Fruit fly (Drosophila melanogaster) whole organism, embryonic: ENCODE measurements around the gene PIG-T.

Experiments
- CG12299 ChIP-seq: fragments of 200-800 bp; sonication (Bioruptor generic); optimal IDR thresholded peaks from 2 replicates; lab custom pipeline; 2018; ENCODE audit warnings: missing biosample characterization, mild to moderate bottlenecking, missing genetic modification characterization
- CG3407 ChIP-seq: fragments of 200-800 bp; sonication (Bioruptor generic); optimal IDR thresholded peaks from 2 replicates; lab custom pipeline; 2018; ENCODE audit warnings: missing biosample characterization, mild to moderate bottlenecking, missing genetic modification characterization
- CG7839 ChIP-seq: fragments of 200-800 bp; sonication (Bioruptor generic); optimal IDR thresholded peaks from 3 replicates; lab custom pipeline; 2018; ENCODE audit warnings: missing biosample characterization, mild to moderate bottlenecking, missing genetic modification characterization, moderate library complexity
- CG8478 ChIP-seq: fragments of >200 bp; optimal IDR thresholded peaks from 2 replicates; lab custom pipeline; 2018
- CHES-1-like ChIP-seq: fragments of 200-800 bp; sonication (Bioruptor generic); optimal IDR thresholded peaks from 2 replicates; lab custom pipeline; 2016; ENCODE audit warnings: missing biosample characterization, missing genetic modification characterization
- D ChIP-seq, 2 experiments: fragments of 200-800 bp in 1 of 2; fragments of >200 bp in 1 of 2; sonication (Bioruptor generic) in 1 of 2; optimal IDR thresholded peaks; 2 replicates in 1 of 2; 3 replicates in 1 of 2; lab custom pipeline; 2017; ENCODE audit warnings: mild to moderate bottlenecking in 1 of 2, missing biosample characterization in 1 of 2, missing genetic modification characterization in 1 of 2, missing genetic modification reagents in 1 of 2
- Dbx ChIP-seq: fragments of 200-800 bp; sonication (Bioruptor generic); IDR thresholded peaks from 3 replicates; pipeline ENCODE4 v1.3.6; 2022; ENCODE audit warnings: missing biosample characterization, missing genetic modification characterization
- Dll ChIP-seq: fragments of 200-800 bp; sonication (Bioruptor generic); IDR thresholded peaks from 4 replicates; pipeline ENCODE4 v1.3.6; 2022; ENCODE audit warnings: missing biosample characterization, missing genetic modification characterization; ENCODE audit not compliant: partially characterized antibody
- Drgx ChIP-seq: fragments of 200-800 bp; sonication (Bioruptor generic); IDR thresholded peaks from 2 replicates; pipeline ENCODE4 v1.3.6; 2022; ENCODE audit warnings: missing biosample characterization, missing genetic modification characterization
- NfI ChIP-seq: fragments of 200-800 bp; sonication (Bioruptor generic); optimal IDR thresholded peaks from 3 replicates; lab custom pipeline; 2018; ENCODE audit warnings: missing biosample characterization, mild to moderate bottlenecking, missing genetic modification characterization, moderate library complexity
- Scr ChIP-seq: fragments of 200-800 bp; sonication (Bioruptor generic); IDR thresholded peaks from 2 replicates; pipeline ENCODE4 v1.3.6; 2022; ENCODE audit warnings: missing biosample characterization, missing genetic modification characterization; ENCODE audit not compliant: partially characterized antibody
- Sin3A ChIP-seq: fragments of >200 bp; optimal IDR thresholded peaks from 2 replicates; lab custom pipeline; 2018
- Ssrp ChIP-seq: fragments of 200-800 bp; sonication (Bioruptor generic); optimal IDR thresholded peaks from 2 replicates; lab custom pipeline; 2018; ENCODE audit warnings: missing biosample characterization, mild to moderate bottlenecking, missing genetic modification characterization, moderate library complexity
- danr ChIP-seq: fragments of 200-800 bp; sonication (Bioruptor generic); IDR thresholded peaks from 2 replicates; pipeline ENCODE4 v1.3.6; 2022; ENCODE audit warnings: missing biosample characterization, missing genetic modification characterization

DNA sequence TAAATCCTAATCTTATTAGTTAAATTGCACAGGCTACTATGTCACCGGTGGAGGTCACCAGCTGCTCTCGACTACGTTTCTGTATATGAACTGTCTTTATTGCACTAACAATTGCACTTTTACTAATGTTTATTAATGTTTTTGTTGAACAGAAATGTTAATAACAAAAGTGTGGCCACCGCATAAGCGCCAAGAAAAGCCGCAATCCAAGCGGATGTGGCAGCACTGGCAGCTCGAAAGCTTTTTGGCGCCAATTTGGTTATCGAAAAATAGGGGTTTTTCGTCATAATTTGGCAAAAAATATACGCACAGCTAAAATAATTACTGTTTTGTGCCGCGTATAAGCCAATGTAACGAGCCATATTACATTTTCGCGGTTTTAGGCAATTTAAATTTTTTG lies 35.1 kb upstream of the PIG-T start, which contains the start of gene CG12123:
- TF ChIP-seq Sin3A = no peak
- TF ChIP-seq Scr = no peak
- TF ChIP-seq CHES-1-like (GFP tag; lab: Kevin White, UChicago) = no peak
- no peak for TF ChIP-seq Drgx
- no peak for TF ChIP-seq CG7839 (tag; lab: Kevin White, UChicago)
- TF ChIP-seq danr (GFP tag; lab: Robert Waterston, UW) = no peak
- TF ChIP-seq NfI (GFP tag; lab: Kevin White, UChicago) = no peak
- no peak for TF ChIP-seq CG3407 (GFP tag; lab: Kevin White, UChicago)
- TF ChIP-seq CG12299 (tag; lab: Kevin White, UChicago) = no peak
- TF ChIP-seq Ssrp (tag; lab: Kevin White, UChicago) = no peak
- no peak for TF ChIP-seq D (optimal IDR thresholded peaks at IDR 0.05; lab: Kevin White, UChicago)
- TF ChIP-seq D (GFP tag; optimal IDR thresholded peaks at IDR 0.05; lab: Kevin White, UChicago) = no peak
- no peak for TF ChIP-seq CG8478 (lab: Kevin White, UChicago)
- TF ChIP-seq Dbx = no peak
- no peak for TF ChIP-seq Dll (GFP tag; lab: Robert Waterston, UW)
